Worm (Caenorhabditis elegans): ENCODE data around the gene col-187.

col-187 gene

DNA sequence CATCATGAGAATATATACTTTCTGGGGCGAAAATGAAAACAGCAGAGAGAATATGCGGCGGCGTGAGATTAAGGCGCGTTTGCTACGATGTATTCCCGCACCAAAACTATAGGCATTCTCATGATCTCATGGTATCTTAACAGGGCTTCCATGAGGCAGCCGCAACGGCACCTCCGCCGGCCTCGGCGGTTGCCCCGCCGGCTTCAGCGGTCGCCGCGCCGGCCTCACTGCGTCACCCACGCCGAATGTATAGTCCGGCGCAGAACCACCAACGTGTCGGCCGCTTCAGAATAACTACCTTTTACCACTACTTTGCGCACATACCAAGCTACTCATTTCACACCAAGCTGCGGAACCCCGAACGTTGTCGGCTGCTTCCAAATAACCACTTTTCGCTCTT is 44.9 kb downstream of the col-187 start:
- no peak for TF ChIP-seq swsn-7 (tag; optimal IDR thresholded peaks at IDR 0.05)
- TF ChIP-seq mab-9 (GFP tag; IDR thresholded peaks at IDR 0.05): no peak
- TF ChIP-seq hpl-2 (GFP tag; optimal IDR thresholded peaks at IDR 0.05): no peak
- no peak for TF ChIP-seq lin-35 (GFP tag; optimal IDR thresholded peaks at IDR 0.05)

DNA sequence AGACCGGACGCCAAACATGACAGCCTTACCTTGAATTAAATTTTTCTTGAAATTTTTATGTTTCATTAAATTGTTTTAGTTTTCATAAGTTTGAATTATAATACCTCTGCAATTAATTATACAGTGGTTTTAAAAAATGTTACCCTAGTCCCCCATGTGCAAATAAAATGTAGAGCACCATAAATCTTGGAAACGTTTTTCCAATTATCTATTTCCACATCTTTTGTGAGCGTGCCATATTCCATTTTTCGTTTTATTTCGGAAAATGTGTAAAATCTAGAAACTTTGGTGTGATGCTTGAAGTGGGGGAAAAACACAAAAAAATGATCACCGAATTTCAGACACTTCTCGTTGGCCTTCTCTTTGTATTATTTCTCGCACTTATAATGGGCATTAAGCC is 49.9 kb downstream of the col-187 start:
- TF ChIP-seq fkh-4 (tag; optimal IDR thresholded peaks at IDR 0.05; ENCODE audit: borderline replicate concordance): peak; percentile 75
- TF ChIP-seq isw-1 (GFP tag; IDR thresholded peaks at IDR 0.05): no peak
- TF ChIP-seq dsc-1 (tag; optimal IDR thresholded peaks at IDR 0.05): peak; percentile 80
- no peak for TF ChIP-seq unc-86 (tag; optimal IDR thresholded peaks at IDR 0.05)

DNA sequence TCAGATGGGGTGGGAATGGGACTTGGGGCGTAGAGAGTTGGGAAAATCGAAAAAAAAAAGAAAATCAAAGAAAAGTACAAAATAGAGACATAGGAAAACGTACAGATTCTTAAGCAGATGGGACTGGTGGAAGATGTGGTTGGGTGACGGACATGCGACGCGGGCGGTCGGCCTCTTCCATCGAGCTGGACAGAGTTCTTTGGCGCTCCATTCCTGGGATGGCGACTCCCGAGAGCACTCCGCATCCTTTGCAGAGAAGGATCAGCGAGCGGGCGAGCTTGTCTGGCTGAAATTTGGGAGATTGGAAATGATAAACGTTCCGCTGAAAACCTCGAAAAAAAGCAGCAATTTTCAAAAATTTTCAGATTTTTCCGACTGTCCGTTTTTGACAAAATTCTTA is 51.6 kb downstream of the col-187 start:
- TF ChIP-seq nhr-84 (tag; optimal IDR thresholded peaks at IDR 0.05) (no peak), efl-1 (optimal IDR thresholded peaks at IDR 0.05) (no peak), efl-1 (GFP tag; optimal IDR thresholded peaks at IDR 0.05 in 1 of 2) (no peak)

Data from whole organism, L1 larva.